Fruit fly (Drosophila melanogaster) whole organism, pupa: ENCODE measurements around the gene CG13002.

Experiments used
- CG10348 ChIP-seq: fragments of 200-800 bp; sonication (Bioruptor generic); IDR thresholded peaks from 2 replicates; pipeline ENCODE4 v1.3.6; 2022; ENCODE audit warnings: missing biosample characterization, missing genetic modification characterization
- CG12605 ChIP-seq: fragments of 200-800 bp; sonication (Bioruptor generic); IDR thresholded peaks from 2 replicates; pipeline ENCODE4 v1.3.6; 2022; ENCODE audit warnings: missing biosample characterization, missing genetic modification characterization
- CG13204 ChIP-seq: fragments of 200-800 bp; sonication (Bioruptor generic); optimal IDR thresholded peaks from 2 replicates; lab custom pipeline; 2018; ENCODE audit warnings: missing biosample characterization, mild to moderate bottlenecking, missing genetic modification characterization, moderate library complexity
- CG14655 ChIP-seq: fragments of 200-800 bp; sonication (Bioruptor generic); optimal IDR thresholded peaks from 3 replicates; lab custom pipeline; 2017; ENCODE audit warnings: mild to moderate bottlenecking, missing biosample characterization, missing genetic modification reagents, missing genetic modification characterization
- CG15710 ChIP-seq: fragments of 200-800 bp; sonication (Bioruptor generic); optimal IDR thresholded peaks from 2 replicates; lab custom pipeline; 2018; ENCODE audit warnings: missing biosample characterization, mild to moderate bottlenecking, missing genetic modification characterization, moderate library complexity
- CG17806 ChIP-seq: fragments of 200-800 bp; sonication (Bioruptor generic); optimal IDR thresholded peaks from 2 replicates; lab custom pipeline; 2018; ENCODE audit warnings: missing biosample characterization, mild to moderate bottlenecking, missing genetic modification characterization, moderate library complexity
- CG32121 ChIP-seq: fragments of 200-800 bp; sonication (Bioruptor generic); IDR thresholded peaks from 2 replicates; pipeline ENCODE4 v1.3.6; 2022; ENCODE audit warnings: missing biosample characterization, missing genetic modification characterization
- CG34367 ChIP-seq: fragments of 200-800 bp; sonication (Bioruptor generic); optimal IDR thresholded peaks from 2 replicates; lab custom pipeline; 2018; ENCODE audit warnings: missing biosample characterization, mild to moderate bottlenecking, missing genetic modification characterization
- CG4496 ChIP-seq: fragments of 200-800 bp; sonication (Bioruptor generic); IDR thresholded peaks from 3 replicates; pipeline ENCODE4 v1.3.6; 2022; ENCODE audit warnings: missing biosample characterization, missing genetic modification characterization
- CG8159 ChIP-seq: fragments of 200-800 bp; sonication (Bioruptor generic); optimal IDR thresholded peaks from 3 replicates; lab custom pipeline; 2018; ENCODE audit warnings: missing biosample characterization, mild to moderate bottlenecking, missing genetic modification characterization, moderate library complexity
- CG8301 ChIP-seq: fragments of 200-800 bp; sonication (Bioruptor generic); optimal IDR thresholded peaks from 2 replicates; lab custom pipeline; 2018; ENCODE audit warnings: missing biosample characterization, mild to moderate bottlenecking, missing genetic modification characterization
- CG9948 ChIP-seq: fragments of 200-800 bp; sonication (Bioruptor generic); optimal IDR thresholded peaks from 2 replicates; lab custom pipeline; 2018; ENCODE audit warnings: missing biosample characterization, mild to moderate bottlenecking, missing genetic modification characterization, moderate library complexity
- D1 ChIP-seq: fragments of 200-800 bp; sonication (Bioruptor generic); optimal IDR thresholded peaks from 2 replicates; lab custom pipeline; 2018; ENCODE audit warnings: missing biosample characterization, mild to moderate bottlenecking, missing genetic modification characterization, moderate library complexity
- EcR ChIP-seq: fragments of 200-800 bp; sonication (Bioruptor generic); optimal IDR thresholded peaks from 3 replicates; lab custom pipeline; 2019; ENCODE audit warnings: missing biosample characterization, missing genetic modification characterization, mild to moderate bottlenecking, moderate library complexity, missing genetic modification reagents
- Ets98B ChIP-seq: fragments of 200-800 bp; sonication (Bioruptor generic); IDR thresholded peaks from 2 replicates; pipeline ENCODE4 v1.3.6; 2022; ENCODE audit warnings: missing biosample characterization, missing genetic modification characterization
- Pif1A ChIP-seq: fragments of 200-800 bp; sonication (Bioruptor generic); optimal IDR thresholded peaks from 3 replicates; lab custom pipeline; 2016; ENCODE audit warnings: missing biosample characterization, missing genetic modification characterization
- Pif1B ChIP-seq: fragments of 200-800 bp; sonication (Bioruptor generic); optimal IDR thresholded peaks from 3 replicates; lab custom pipeline; 2016; ENCODE audit warnings: missing biosample characterization, missing genetic modification characterization
- Snoo ChIP-seq: fragments of 200-800 bp; sonication (Bioruptor generic); optimal IDR thresholded peaks from 3 replicates; lab custom pipeline; 2017; ENCODE audit warnings: missing biosample characterization, mild to moderate bottlenecking, missing genetic modification characterization, inconsistent platforms
- fd96Ca ChIP-seq: fragments of 200-800 bp; sonication (Bioruptor generic); IDR thresholded peaks from 3 replicates; pipeline ENCODE4 v1.3.6; 2022; ENCODE audit warnings: missing biosample characterization, missing genetic modification characterization
- gl ChIP-seq: fragments of 200-800 bp; sonication (Bioruptor generic); optimal IDR thresholded peaks from 2 replicates; lab custom pipeline; 2018; ENCODE audit warnings: missing biosample characterization, mild to moderate bottlenecking, missing genetic modification characterization
- rn ChIP-seq: fragments of 200-800 bp; sonication (Bioruptor generic); IDR thresholded peaks from 2 replicates; pipeline ENCODE4 v1.3.6; 2022; ENCODE audit warnings: missing biosample characterization, missing genetic modification characterization

The CG13002 gene

dm6 chrX:16931994-16932819 lies 42.6 kb downstream of the CG13002 start:
- peak; percentile 16 for TF ChIP-seq CG15710 (tag; lab: Kevin White, UChicago)
- TF ChIP-seq Snoo, result no peak
- TF ChIP-seq CG8301 (tag; lab: Kevin White, UChicago), result no peak
- no peak for TF ChIP-seq CG13204
- TF ChIP-seq CG9948, result peak; percentile 17
- no peak for TF ChIP-seq CG4496 (GFP tag; lab: Robert Waterston, UW)
- no peak for TF ChIP-seq gl (tag; lab: Kevin White, UChicago)
- TF ChIP-seq D1 (tag; lab: Kevin White, UChicago), result no peak
- no peak for TF ChIP-seq EcR (GFP tag; lab: Kevin White, UChicago)
- TF ChIP-seq CG10348, result no peak
- no peak for TF ChIP-seq CG12605 (GFP tag; lab: Robert Waterston, UW)
- no peak for TF ChIP-seq CG32121 (GFP tag; lab: Robert Waterston, UW)
- TF ChIP-seq CG14655 (GFP tag; lab: Kevin White, UChicago), result no peak
- peak; percentile 23 for TF ChIP-seq CG8159 (tag; lab: Kevin White, UChicago)
- peak; percentile 29 for TF ChIP-seq CG34367 (tag; lab: Kevin White, UChicago)
- TF ChIP-seq Pif1B, result no peak
- no peak for TF ChIP-seq rn
- no peak; the same call in 2 of the 3 replicates for TF ChIP-seq fd96Ca
- TF ChIP-seq CG17806, result peak; percentile 29
- TF ChIP-seq Ets98B, result no peak; the same call in 1 of the 2 replicates
- TF ChIP-seq Pif1A (GFP tag; lab: Kevin White, UChicago), result no peak

- TF ChIP-seq CG8301 (tag; lab: Kevin White, UChicago), result peak; percentile 41
- TF ChIP-seq fd96Ca, result 0 out of 3 replicates have a peak, but pooled peaks have one; percentile 15
- 0 out of 2 replicates have a peak, but pooled peaks have one; percentile 22 for TF ChIP-seq CG32121 (GFP tag; lab: Robert Waterston, UW)
- TF ChIP-seq CG17806, result peak; percentile 8
- peak; percentile 38 for TF ChIP-seq Ets98B
- TF ChIP-seq CG13204, result no peak
- TF ChIP-seq CG10348, result no peak
- TF ChIP-seq CG4496 (GFP tag; lab: Robert Waterston, UW), result peak; percentile 57; the same call in 1 of the 3 replicates
- peak; percentile 16 for TF ChIP-seq Pif1A (GFP tag; lab: Kevin White, UChicago)
- peak; percentile 12 for TF ChIP-seq CG8159 (tag; lab: Kevin White, UChicago)
- TF ChIP-seq CG9948, result peak; percentile 13
- peak; percentile 14 for TF ChIP-seq CG15710 (tag; lab: Kevin White, UChicago)
- no peak for TF ChIP-seq Snoo
Observed at dm6 chrX:16932820-16933386, 43.3 kb downstream of the CG13002 start.

dm6 chrX:16934430-16934829 lies 44.8 kb downstream of the CG13002 start:
- TF ChIP-seq Ets98B (no peak), CG15710 (tag; lab: Kevin White, UChicago) (no peak), EcR (GFP tag; lab: Kevin White, UChicago) (no peak), CG10348 (no peak), CG9948 (no peak), CG4496 (GFP tag; lab: Robert Waterston, UW) (no peak), Snoo (no peak), CG12605 (GFP tag; lab: Robert Waterston, UW) (no peak), CG34367 (tag; lab: Kevin White, UChicago) (no peak), CG14655 (GFP tag; lab: Kevin White, UChicago) (no peak), Pif1B (no peak), rn (no peak), CG32121 (GFP tag; lab: Robert Waterston, UW) (no peak), D1 (tag; lab: Kevin White, UChicago) (no peak)
- TF ChIP-seq, all 21 proteins: peak for 0

- TF ChIP-seq CG12605 (GFP tag; lab: Robert Waterston, UW), result no peak
Observed at dm6 chrX:16936689-16937088, 47.1 kb downstream of the CG13002 start.
